Fruit fly (Drosophila melanogaster): ENCODE results near the gene CG10970.

Gene CG10970

DNA sequence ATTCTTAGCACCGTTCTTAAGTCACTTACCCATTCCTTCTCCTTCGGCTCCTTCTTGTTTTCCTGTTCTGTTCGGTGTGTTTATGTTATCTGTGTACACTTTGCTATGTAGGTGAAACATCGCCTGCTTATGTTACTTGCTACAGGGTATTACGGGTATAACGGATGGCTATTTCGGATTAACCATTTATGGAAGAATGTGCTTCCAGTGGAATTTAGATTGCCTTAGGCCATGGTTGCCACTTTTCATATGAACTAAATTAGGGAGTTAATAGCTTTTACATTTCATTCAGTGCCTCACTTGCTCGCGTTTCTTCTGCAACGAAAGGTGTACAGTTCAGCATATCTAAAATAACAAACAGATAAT lies 22.8 kb downstream of the CG10970 start (continued):
- TF ChIP-seq CG32006 (GFP tag; optimal IDR thresholded peaks at IDR 0.05), result peak; percentile 31
- no peak for TF ChIP-seq CG15336 (GFP tag; IDR thresholded peaks at IDR 0.05)
- no peak for TF ChIP-seq CG9139 (GFP tag; optimal IDR thresholded peaks at IDR 0.05)
- no peak for TF ChIP-seq Gug (GFP tag; IDR thresholded peaks at IDR 0.05)
- no peak for TF ChIP-seq salr (GFP tag; optimal IDR thresholded peaks at IDR 0.05)
- no peak for TF ChIP-seq vri (GFP tag; optimal IDR thresholded peaks at IDR 0.05)
- TF ChIP-seq esn (GFP tag; optimal IDR thresholded peaks at IDR 0.05), result no peak
- no peak for TF ChIP-seq dac (GFP tag; optimal IDR thresholded peaks at IDR 0.05)
- TF ChIP-seq Lpt (GFP tag; optimal IDR thresholded peaks at IDR 0.05), result no peak
- TF ChIP-seq CG6854 (GFP tag; optimal IDR thresholded peaks at IDR 0.05), result no peak
- no peak for TF ChIP-seq CG1621 (tag; optimal IDR thresholded peaks at IDR 0.05)
- no peak for TF ChIP-seq CG34406 (GFP tag; optimal IDR thresholded peaks at IDR 0.05)
- TF ChIP-seq CG8632 (GFP tag; optimal IDR thresholded peaks at IDR 0.05), result no peak
- TF ChIP-seq CG11294 (GFP tag; IDR thresholded peaks at IDR 0.05), result no peak
- TF ChIP-seq svp (GFP tag), result peak; percentile 51
- TF ChIP-seq Hr4 (GFP tag; optimal IDR thresholded peaks at IDR 0.05), result no peak
- no peak for TF ChIP-seq Eip75B (GFP tag; optimal IDR thresholded peaks at IDR 0.05)
- no peak for TF ChIP-seq CG6163 (GFP tag; IDR thresholded peaks at IDR 0.05)
- TF ChIP-seq pdm3 (GFP tag; optimal IDR thresholded peaks at IDR 0.05), result no peak
- TF ChIP-seq Hr38 (GFP tag; optimal IDR thresholded peaks at IDR 0.05), result no peak
- no peak for TF ChIP-seq Ets96B (tag; optimal IDR thresholded peaks at IDR 0.05)

DNA sequence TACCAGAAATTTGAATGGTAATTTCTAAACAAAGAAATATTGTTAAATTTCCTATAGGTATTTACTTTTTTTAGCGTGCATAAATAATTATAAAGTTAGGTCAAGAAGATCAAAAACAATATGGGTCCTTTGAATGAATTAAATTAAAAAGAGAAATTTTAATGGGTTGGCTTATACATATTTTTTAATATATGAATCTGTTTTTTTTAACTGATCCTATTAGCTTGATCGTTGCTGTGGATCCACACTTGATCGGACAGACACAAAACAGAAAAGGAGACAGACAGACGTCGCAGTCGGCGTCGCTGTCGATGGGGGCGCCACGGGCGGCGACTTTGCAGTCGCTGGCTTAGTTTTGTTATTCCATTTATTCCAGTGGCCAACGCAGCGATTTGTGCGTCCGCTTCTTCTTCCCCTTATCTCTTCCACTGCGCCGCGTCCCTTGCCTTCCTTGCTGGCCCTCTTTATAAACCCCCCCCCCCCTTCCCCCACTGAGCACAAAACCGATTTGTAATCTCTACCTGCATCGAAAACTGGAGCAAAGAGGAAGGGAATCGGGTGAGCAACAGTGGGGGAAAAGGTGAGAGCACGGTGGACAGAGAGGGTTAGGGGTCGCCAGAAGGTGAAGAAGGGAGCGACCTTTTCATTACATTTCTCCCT lies 23.4 kb downstream of the CG10970 start:
- no peak for TF ChIP-seq vri (GFP tag; optimal IDR thresholded peaks at IDR 0.05)
- peak; percentile 82 for TF ChIP-seq CG10669 (GFP tag; optimal IDR thresholded peaks at IDR 0.05)
- TF ChIP-seq Gug (GFP tag; IDR thresholded peaks at IDR 0.05), result peak; percentile 58
- TF ChIP-seq CG9139 (GFP tag; optimal IDR thresholded peaks at IDR 0.05), result peak; percentile 72
- TF ChIP-seq CG8119 (GFP tag; IDR thresholded peaks at IDR 0.05), result peak; percentile 88
- TF ChIP-seq acj6 (GFP tag; optimal IDR thresholded peaks at IDR 0.05), result peak; percentile 77
- TF ChIP-seq CG34406 (GFP tag; optimal IDR thresholded peaks at IDR 0.05), result peak; percentile 76
- peak; percentile 71 for TF ChIP-seq CG6276 (GFP tag; optimal IDR thresholded peaks at IDR 0.05)
- peak; percentile 92 for TF ChIP-seq CG3032 (tag; optimal IDR thresholded peaks at IDR 0.05)
- peak; percentile 42 for TF ChIP-seq CG8319 (GFP tag; optimal IDR thresholded peaks at IDR 0.05)
- peak; percentile 87 for TF ChIP-seq CG32006 (GFP tag; optimal IDR thresholded peaks at IDR 0.05)
- TF ChIP-seq Sox102F (GFP tag; optimal IDR thresholded peaks at IDR 0.05), result peak; percentile 48
- TF ChIP-seq dsx (GFP tag; optimal IDR thresholded peaks at IDR 0.05; ENCODE audit: poor library complexity, severe bottlenecking), result peak; percentile 87
- TF ChIP-seq Smox (GFP tag; optimal IDR thresholded peaks at IDR 0.05), result peak; percentile 57
- TF ChIP-seq CG6854 (GFP tag; optimal IDR thresholded peaks at IDR 0.05), result peak; percentile 40
- TF ChIP-seq esn (GFP tag; optimal IDR thresholded peaks at IDR 0.05), result peak; percentile 63
- peak; percentile 81 for TF ChIP-seq CG8632 (GFP tag; optimal IDR thresholded peaks at IDR 0.05)
- TF ChIP-seq Eip75B (GFP tag; optimal IDR thresholded peaks at IDR 0.05), result peak; percentile 76
- peak; percentile 74 for TF ChIP-seq CG4318 (GFP tag; optimal IDR thresholded peaks at IDR 0.05)
- TF ChIP-seq CG31627 (GFP tag; optimal IDR thresholded peaks at IDR 0.05), result peak; percentile 17
- peak; percentile 81 for TF ChIP-seq fd59A (GFP tag; optimal IDR thresholded peaks at IDR 0.05)
- TF ChIP-seq CG3919 (GFP tag; optimal IDR thresholded peaks at IDR 0.05), result peak; percentile 75
- TF ChIP-seq CG7368 (GFP tag; optimal IDR thresholded peaks at IDR 0.05), result peak; percentile 45
- TF ChIP-seq CG15336 (GFP tag; IDR thresholded peaks at IDR 0.05), result peak; percentile 89
- peak; percentile 52 for TF ChIP-seq Met (GFP tag; optimal IDR thresholded peaks at IDR 0.05)
- TF ChIP-seq Hr4 (GFP tag; optimal IDR thresholded peaks at IDR 0.05), result peak; percentile 80
- peak; percentile 18 for TF ChIP-seq fd85E (GFP tag; optimal IDR thresholded peaks at IDR 0.05)
- peak; percentile 96 for TF ChIP-seq Eip78C (GFP tag)
- peak; percentile 79 to 80 for TF ChIP-seq ss (GFP tag; optimal IDR thresholded peaks at IDR 0.05)
- no peak for TF ChIP-seq fkh (GFP tag; optimal IDR thresholded peaks at IDR 0.05)
- peak; percentile 78 for TF ChIP-seq OdsH (GFP tag; optimal IDR thresholded peaks at IDR 0.05)
- peak; percentile 81 for TF ChIP-seq achi (GFP tag; optimal IDR thresholded peaks at IDR 0.05)
- no peak for TF ChIP-seq Eip93F (GFP tag; optimal IDR thresholded peaks at IDR 0.05)
- TF ChIP-seq Hr39 (GFP tag; optimal IDR thresholded peaks at IDR 0.05), result peak; percentile 17
- TF ChIP-seq CG6808 (GFP tag; optimal IDR thresholded peaks at IDR 0.05), result peak; percentile 88
- peak; percentile 17 for TF ChIP-seq CG11902 (GFP tag; optimal IDR thresholded peaks at IDR 0.05)
- TF ChIP-seq CG10631 (GFP tag; optimal IDR thresholded peaks at IDR 0.05), result peak; percentile 77
- TF ChIP-seq salr (GFP tag; optimal IDR thresholded peaks at IDR 0.05), result peak in 1 of 2 experiments; percentile 88
- no peak for TF ChIP-seq CG11294 (GFP tag; IDR thresholded peaks at IDR 0.05)
- TF ChIP-seq eg (GFP tag; IDR thresholded peaks at IDR 0.05), result peak; percentile 80
- TF ChIP-seq dac (GFP tag; optimal IDR thresholded peaks at IDR 0.05), result peak; percentile 44
